Worm (Caenorhabditis elegans): Measurements from ENCODE around the gene sre-9.

sre-9 gene

DNA sequence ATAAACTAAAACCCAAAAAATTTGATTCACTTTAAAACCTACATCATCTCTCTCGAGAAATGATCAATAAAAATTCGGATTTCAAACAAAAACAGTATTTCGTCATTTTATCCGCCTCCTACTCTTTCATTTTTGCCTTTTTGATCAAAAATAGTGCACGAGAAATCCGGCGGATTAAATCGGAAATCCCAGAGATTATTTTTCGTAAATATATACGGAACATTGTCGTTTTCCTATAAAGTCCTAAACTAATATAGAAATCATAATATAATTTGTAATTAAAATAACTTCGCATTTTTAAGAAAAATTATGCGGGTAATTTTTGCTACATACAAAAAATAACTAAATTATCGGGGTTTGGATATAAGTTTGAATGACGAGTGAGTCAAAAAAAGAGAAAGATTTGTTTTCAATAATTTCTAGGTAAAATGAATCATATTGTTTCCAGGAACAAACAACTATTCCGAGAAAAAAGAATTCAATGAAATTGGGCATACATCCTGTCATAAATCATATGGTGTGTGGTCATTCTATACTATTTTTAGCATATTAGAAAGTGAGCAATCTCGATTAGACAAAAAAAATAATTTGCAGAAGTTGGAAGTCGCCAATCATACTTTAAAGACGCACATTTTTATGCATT lies 20.5 kb upstream of the sre-9 start, which contains the start of gene nhr-158:
nhr-158 (minus strand) TSS at position 51 of the 643 bp plus-strand sequence.
- TF ChIP-seq elt-3 (tag; optimal IDR thresholded peaks at IDR 0.05) (no peak), ZK546.5 (tag; optimal IDR thresholded peaks at IDR 0.05) (no peak), dmd-4 (tag; optimal IDR thresholded peaks at IDR 0.05) (peak; percentile 54), ceh-82 (tag; optimal IDR thresholded peaks at IDR 0.05) (no peak), unc-62 (GFP tag; optimal IDR thresholded peaks at IDR 0.05) (no peak), nhr-77 (tag; optimal IDR thresholded peaks at IDR 0.05) (no peak), gmeb-1 (tag; optimal IDR thresholded peaks at IDR 0.05) (no peak), peb-1 (tag; optimal IDR thresholded peaks at IDR 0.05) (no peak), aly-2 (tag; optimal IDR thresholded peaks at IDR 0.05) (no peak), unc-39 (tag; optimal IDR thresholded peaks at IDR 0.05) (no peak), lin-39 (tag; optimal IDR thresholded peaks at IDR 0.05) (no peak), nhr-10 (tag; optimal IDR thresholded peaks at IDR 0.05) (no peak), fos-1 (tag; optimal IDR thresholded peaks at IDR 0.05) (no peak), ztf-4 (tag; optimal IDR thresholded peaks at IDR 0.05) (peak; percentile 35), R02D3.7 (tag; optimal IDR thresholded peaks at IDR 0.05) (no peak), C34F6.9 (tag; optimal IDR thresholded peaks at IDR 0.05) (peak; percentile 1), sma-9 (GFP tag; optimal IDR thresholded peaks at IDR 0.05) (peak; percentile 55), sma-9 (tag; optimal IDR thresholded peaks at IDR 0.05) (no peak), sma-3 (GFP tag; optimal IDR thresholded peaks at IDR 0.05) (no peak), nhr-21 (tag; optimal IDR thresholded peaks at IDR 0.05) (peak; percentile 87), lsy-2 (tag; optimal IDR thresholded peaks at IDR 0.05) (peak in 1 of 2 experiments; percentile 42)

DNA sequence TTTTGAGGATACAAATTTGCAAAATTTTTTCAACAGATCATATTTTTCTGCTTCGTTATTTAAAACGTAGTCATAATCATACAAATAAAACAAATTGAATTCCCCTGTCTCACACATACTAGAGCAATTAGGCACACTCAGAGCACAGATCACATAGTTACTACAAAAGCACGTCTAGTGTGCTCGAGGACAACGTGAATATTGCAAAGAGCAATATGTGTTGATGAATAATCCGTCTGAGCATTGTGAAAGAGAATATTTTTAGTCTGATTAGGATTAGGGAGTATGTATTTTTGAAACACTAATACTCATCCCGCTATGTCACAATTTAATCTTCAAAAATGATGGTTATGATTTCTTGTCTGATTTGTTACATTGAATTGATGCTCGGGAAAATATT lies 17.5 kb upstream of the sre-9 start:
- TF ChIP-seq nhr-6 (tag; optimal IDR thresholded peaks at IDR 0.05) (no peak), nhr-21 (tag; optimal IDR thresholded peaks at IDR 0.05) (peak; percentile 3)

DNA sequence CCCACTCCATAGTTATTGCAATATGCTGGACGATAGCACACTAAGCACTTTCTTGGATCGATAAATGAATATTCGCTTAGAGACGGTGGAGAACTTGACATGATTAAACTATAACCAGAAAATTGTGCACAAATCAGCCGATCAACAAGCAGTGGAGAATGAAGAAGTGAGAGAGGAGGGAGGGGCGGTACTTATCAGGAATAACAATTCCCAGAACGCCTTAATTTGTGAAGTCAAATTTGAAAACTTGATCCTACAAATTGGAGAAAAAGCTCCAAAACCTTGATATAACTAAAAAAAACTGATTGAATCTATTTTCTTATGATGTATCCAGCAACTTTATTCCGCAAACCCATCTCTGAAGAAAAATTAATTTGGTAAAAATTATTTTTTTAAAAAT lies 16.5 kb upstream of the sre-9 start, which contains the start of gene nhr-159:
nhr-159 (minus strand) TSS at position 101 of the 400 bp plus-strand sequence.
- TF ChIP-seq ZK546.5 (tag; optimal IDR thresholded peaks at IDR 0.05) (no peak), nhr-77 (tag; optimal IDR thresholded peaks at IDR 0.05) (no peak), unc-55 (GFP tag; optimal IDR thresholded peaks at IDR 0.05) (no peak), fos-1 (tag; optimal IDR thresholded peaks at IDR 0.05) (no peak), R02D3.7 (tag; optimal IDR thresholded peaks at IDR 0.05) (no peak), lin-39 (tag; optimal IDR thresholded peaks at IDR 0.05) (no peak), zag-1 (tag; optimal IDR thresholded peaks at IDR 0.05) (no peak), blmp-1 (tag; optimal IDR thresholded peaks at IDR 0.05; ENCODE audit: insufficient read depth) (no peak), snpc-4 (tag; optimal IDR thresholded peaks at IDR 0.05) (no peak), peb-1 (tag; optimal IDR thresholded peaks at IDR 0.05) (no peak), unc-39 (tag; optimal IDR thresholded peaks at IDR 0.05) (no peak), ztf-11 (tag; optimal IDR thresholded peaks at IDR 0.05) (no peak), elt-1 (tag; optimal IDR thresholded peaks at IDR 0.05) (no peak), nhr-237 (tag; optimal IDR thresholded peaks at IDR 0.05) (no peak), gmeb-1 (tag; optimal IDR thresholded peaks at IDR 0.05) (no peak), sem-4 (tag; optimal IDR thresholded peaks at IDR 0.05) (no peak), unc-62 (GFP tag; optimal IDR thresholded peaks at IDR 0.05) (no peak), alr-1 (tag; optimal IDR thresholded peaks at IDR 0.05) (no peak), elt-3 (tag; optimal IDR thresholded peaks at IDR 0.05) (no peak), C34F6.9 (tag; optimal IDR thresholded peaks at IDR 0.05) (no peak)

DNA sequence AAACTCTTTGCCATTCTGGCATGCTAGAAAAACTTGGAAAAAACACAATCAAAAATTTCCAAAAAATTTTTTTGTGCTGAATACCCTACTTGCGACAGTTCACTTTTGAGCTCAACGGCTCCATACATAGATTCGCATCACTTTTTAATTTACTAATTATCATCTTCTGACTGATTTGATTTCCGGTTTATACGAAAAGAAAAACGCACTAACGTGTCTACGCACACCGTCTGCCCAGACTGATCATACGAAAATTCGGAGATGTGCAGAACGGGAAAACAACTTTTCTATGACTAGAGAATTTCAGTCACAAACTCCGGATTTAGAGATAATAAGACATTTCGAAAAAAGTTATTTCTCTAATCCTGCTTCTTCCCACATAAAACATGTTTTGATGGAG lies 10.2 kb upstream of the sre-9 start:
- TF ChIP-seq gmeb-1 (tag; optimal IDR thresholded peaks at IDR 0.05) = no peak
- no peak for TF ChIP-seq lin-11 (tag; optimal IDR thresholded peaks at IDR 0.05)
- no peak for TF ChIP-seq nhr-25 (tag; optimal IDR thresholded peaks at IDR 0.05)
- no peak for TF ChIP-seq F13H6.1 (tag; optimal IDR thresholded peaks at IDR 0.05)
- TF ChIP-seq dmd-4 (tag; optimal IDR thresholded peaks at IDR 0.05) = no peak

DNA sequence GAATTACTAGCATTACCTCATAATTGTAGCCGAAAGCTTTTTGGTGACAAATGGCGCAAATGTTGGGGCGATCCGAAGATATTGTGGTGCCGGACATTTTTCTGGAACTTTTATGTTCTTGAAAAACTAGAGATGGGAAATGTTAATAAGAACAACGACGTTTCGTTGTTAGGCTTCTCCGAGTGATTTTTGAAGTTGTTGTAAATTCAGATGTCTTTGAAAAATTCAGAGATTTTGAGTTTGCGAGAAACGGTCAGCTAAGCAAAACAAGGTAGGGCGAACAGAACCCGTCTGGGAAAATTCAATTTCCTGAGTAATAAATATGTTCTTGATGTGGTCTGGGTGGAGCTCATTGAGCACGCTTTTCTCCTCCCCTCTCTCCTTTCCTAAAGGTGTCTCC lies 8.7 kb upstream of the sre-9 start, which contains the start of gene nhr-124:
nhr-124 (minus strand) TSS at position 101 of the 400 bp plus-strand sequence.
- TF ChIP-seq nhr-21 (tag; optimal IDR thresholded peaks at IDR 0.05) (no peak), fos-1 (tag; optimal IDR thresholded peaks at IDR 0.05) (no peak), nhr-77 (tag; optimal IDR thresholded peaks at IDR 0.05) (no peak), nhr-25 (tag; optimal IDR thresholded peaks at IDR 0.05) (no peak), egl-27 (tag; optimal IDR thresholded peaks at IDR 0.05) (no peak), C34F6.9 (tag; optimal IDR thresholded peaks at IDR 0.05) (no peak), nhr-12 (tag; optimal IDR thresholded peaks at IDR 0.05) (no peak), dmd-4 (tag; optimal IDR thresholded peaks at IDR 0.05) (no peak), skn-1 (tag; optimal IDR thresholded peaks at IDR 0.05) (no peak), nhr-23 (tag; optimal IDR thresholded peaks at IDR 0.05) (no peak), ceh-16 (tag; optimal IDR thresholded peaks at IDR 0.05) (no peak), nhr-10 (tag; optimal IDR thresholded peaks at IDR 0.05) (no peak), sma-3 (GFP tag; optimal IDR thresholded peaks at IDR 0.05) (no peak)

Data from whole organism, L2 larva.